Fruit fly (Drosophila melanogaster): ENCODE data around the gene msd5.

The msd5 gene

dm6 chr3L:1374438-1375133 lies 41.6 kb upstream of the msd5 start:
- TF ChIP-seq ac (GFP tag; optimal IDR thresholded peaks at IDR 0.05) (no peak), dm (GFP tag; optimal IDR thresholded peaks at IDR 0.05) (no peak), CG4854 (GFP tag; optimal IDR thresholded peaks at IDR 0.05) (no peak), CG12391 (tag; optimal IDR thresholded peaks at IDR 0.05) (peak; percentile 6), CG15696 (tag; optimal IDR thresholded peaks at IDR 0.05) (no peak), CG14667 (GFP tag; IDR thresholded peaks at IDR 0.05) (peak; percentile 44; the same call in 1 of the 2 replicates), CG7372 (GFP tag; IDR thresholded peaks at IDR 0.05) (no peak), bigmax (GFP tag; optimal IDR thresholded peaks at IDR 0.05) (no peak), Vsx1 (GFP tag; optimal IDR thresholded peaks at IDR 0.05) (no peak), nerfin-1 (tag; optimal IDR thresholded peaks at IDR 0.05) (no peak), dan (GFP tag; IDR thresholded peaks at IDR 0.05) (no peak), yki (optimal IDR thresholded peaks at IDR 0.05) (no peak), CG6254 (GFP tag; optimal IDR thresholded peaks at IDR 0.05) (no peak), CG12769 (tag; optimal IDR thresholded peaks at IDR 0.05) (peak; percentile 19), CG5245 (GFP tag; optimal IDR thresholded peaks at IDR 0.05) (no peak), oc (tag; optimal IDR thresholded peaks at IDR 0.05) (no peak), CG6689 (GFP tag; IDR thresholded peaks at IDR 0.05) (0 out of 2 replicates have a peak, but pooled peaks have one; percentile 26), CG8944 (GFP tag; optimal IDR thresholded peaks at IDR 0.05) (no peak), slbo (GFP tag; IDR thresholded peaks at IDR 0.05) (0 out of 2 replicates have a peak, but pooled peaks have one; percentile 11), dmrt99B (tag; optimal IDR thresholded peaks at IDR 0.05) (peak; percentile 13), gem (tag; optimal IDR thresholded peaks at IDR 0.05) (peak; percentile 59), Fer3 (tag; optimal IDR thresholded peaks at IDR 0.05) (no peak), Eip74EF (GFP tag; optimal IDR thresholded peaks at IDR 0.05) (no peak), wdn (GFP tag; IDR thresholded peaks at IDR 0.05) (no peak), CHES-1-like (GFP tag; optimal IDR thresholded peaks at IDR 0.05) (no peak), grau (tag; optimal IDR thresholded peaks at IDR 0.05) (peak; percentile 77), crol (GFP tag; IDR thresholded peaks at IDR 0.05) (peak; percentile 63), CG6175 (GFP tag; IDR thresholded peaks at IDR 0.05) (0 out of 3 replicates have a peak, but pooled peaks have one; percentile 20), BEAF-32 (GFP tag; optimal IDR thresholded peaks at IDR 0.05) (no peak), CG11695 (GFP tag; IDR thresholded peaks at IDR 0.05) (no peak), Pdp1 (GFP tag; optimal IDR thresholded peaks at IDR 0.05) (no peak), CG30403 (GFP tag; optimal IDR thresholded peaks at IDR 0.05) (peak; percentile 7), CG17328 (GFP tag; IDR thresholded peaks at IDR 0.05) (0 out of 2 replicates have a peak, but pooled peaks have one; percentile 24), BtbVII (GFP tag; optimal IDR thresholded peaks at IDR 0.05) (no peak), Atf3 (GFP tag; optimal IDR thresholded peaks at IDR 0.05) (no peak), fd3F (GFP tag; optimal IDR thresholded peaks at IDR 0.05) (no peak), inv (GFP tag; IDR thresholded peaks at IDR 0.05; ENCODE audit: partially characterized antibody) (no peak), ato (GFP tag; IDR thresholded peaks at IDR 0.05; ENCODE audit: partially characterized antibody) (no peak), YL-1 (GFP tag; optimal IDR thresholded peaks at IDR 0.05) (no peak), Drgx (GFP tag; IDR thresholded peaks at IDR 0.05) (peak; percentile 77), TFAM (GFP tag; optimal IDR thresholded peaks at IDR 0.05) (no peak), nau (GFP tag; optimal IDR thresholded peaks at IDR 0.05) (no peak), CG2678 (tag; optimal IDR thresholded peaks at IDR 0.05) (peak; percentile 3), CG33213 (GFP tag; optimal IDR thresholded peaks at IDR 0.05) (no peak), h (optimal IDR thresholded peaks at IDR 0.05) (no peak), Abd-B (GFP tag; optimal IDR thresholded peaks at IDR 0.05) (no peak), CG3163 (GFP tag; optimal IDR thresholded peaks at IDR 0.05) (no peak), CG6654 (GFP tag; optimal IDR thresholded peaks at IDR 0.05) (no peak), CG34224 (GFP tag; IDR thresholded peaks at IDR 0.05; ENCODE audit: partially characterized antibody) (no peak)

Data from whole organism, embryonic.